Fruit fly (Drosophila melanogaster) whole organism, prepupa: Measurements from ENCODE around the gene Cyp6a16.

Source experiments
- Hr39 ChIP-seq: fragments of 200-800 bp; sonication (Bioruptor generic); optimal IDR thresholded peaks from 2 replicates; lab custom pipeline; 2016; ENCODE audit warnings: missing biosample characterization, missing genetic modification characterization
- pdm3 ChIP-seq: fragments of 200-800 bp; sonication (Bioruptor generic); optimal IDR thresholded peaks from 3 replicates; lab custom pipeline; 2016; ENCODE audit warnings: missing biosample characterization, missing genetic modification characterization
- spab ChIP-seq: fragments of 200-800 bp; sonication (Bioruptor generic); optimal IDR thresholded peaks from 2 replicates; lab custom pipeline; 2017; ENCODE audit warnings: missing biosample characterization, mild to moderate bottlenecking, missing genetic modification characterization, missing genetic modification reagents
- vri ChIP-seq: fragments of 200-800 bp; sonication (Bioruptor generic); optimal IDR thresholded peaks from 3 replicates; lab custom pipeline; 2016; ENCODE audit warnings: missing biosample characterization, mild to moderate bottlenecking, missing genetic modification characterization

dm6 chr2L:5617224-5617623 is 6.3 kb downstream of the Cyp6a16 start:
- TF ChIP-seq vri = no peak
- TF ChIP-seq pdm3 (GFP tag; lab: Kevin White, UChicago) = no peak
- no peak for TF ChIP-seq spab (GFP tag; lab: Kevin White, UChicago)
- TF ChIP-seq Hr39 (GFP tag; lab: Kevin White, UChicago) = no peak
